Fruit fly (Drosophila melanogaster) whole organism, pupa: Measurements from ENCODE around the gene RpS25.

Experiments
- CG10348 ChIP-seq: fragments of 200-800 bp; sonication (Bioruptor generic); IDR thresholded peaks from 2 replicates; pipeline ENCODE4 v1.3.6; 2022; ENCODE audit warnings: missing biosample characterization, missing genetic modification characterization
- CG12605 ChIP-seq: fragments of 200-800 bp; sonication (Bioruptor generic); IDR thresholded peaks from 2 replicates; pipeline ENCODE4 v1.3.6; 2022; ENCODE audit warnings: missing biosample characterization, missing genetic modification characterization
- CG8159 ChIP-seq: fragments of 200-800 bp; sonication (Bioruptor generic); optimal IDR thresholded peaks from 3 replicates; lab custom pipeline; 2018; ENCODE audit warnings: missing biosample characterization, mild to moderate bottlenecking, missing genetic modification characterization, moderate library complexity
- D1 ChIP-seq: fragments of 200-800 bp; sonication (Bioruptor generic); optimal IDR thresholded peaks from 2 replicates; lab custom pipeline; 2018; ENCODE audit warnings: missing biosample characterization, mild to moderate bottlenecking, missing genetic modification characterization, moderate library complexity
- EcR ChIP-seq: fragments of 200-800 bp; sonication (Bioruptor generic); optimal IDR thresholded peaks from 3 replicates; lab custom pipeline; 2019; ENCODE audit warnings: missing biosample characterization, missing genetic modification characterization, mild to moderate bottlenecking, moderate library complexity, missing genetic modification reagents
- Ets98B ChIP-seq: fragments of 200-800 bp; sonication (Bioruptor generic); IDR thresholded peaks from 2 replicates; pipeline ENCODE4 v1.3.6; 2022; ENCODE audit warnings: missing biosample characterization, missing genetic modification characterization
- Pif1A ChIP-seq: fragments of 200-800 bp; sonication (Bioruptor generic); optimal IDR thresholded peaks from 3 replicates; lab custom pipeline; 2016; ENCODE audit warnings: missing biosample characterization, missing genetic modification characterization
- Snoo ChIP-seq: fragments of 200-800 bp; sonication (Bioruptor generic); optimal IDR thresholded peaks from 3 replicates; lab custom pipeline; 2017; ENCODE audit warnings: missing biosample characterization, mild to moderate bottlenecking, missing genetic modification characterization, inconsistent platforms
- fd96Ca ChIP-seq: fragments of 200-800 bp; sonication (Bioruptor generic); IDR thresholded peaks from 3 replicates; pipeline ENCODE4 v1.3.6; 2022; ENCODE audit warnings: missing biosample characterization, missing genetic modification characterization

dm6 chr3R:11216156-11216630, at the start of gene RpS25, which contains the start of gene CG4820:
- peak; percentile 92 for TF ChIP-seq Snoo (tag; lab: Kevin White, UChicago)
- TF ChIP-seq Pif1A (GFP tag; lab: Kevin White, UChicago): no peak
- TF ChIP-seq CG8159: peak; percentile 63
- no peak for TF ChIP-seq EcR (GFP tag; lab: Kevin White, UChicago)
- TF ChIP-seq Ets98B (GFP tag; lab: Robert Waterston, UW): peak; percentile 51
- TF ChIP-seq CG10348 (GFP tag; lab: Robert Waterston, UW): no peak
- no peak for TF ChIP-seq fd96Ca (GFP tag; lab: Robert Waterston, UW)
- no peak for TF ChIP-seq CG12605 (GFP tag; lab: Robert Waterston, UW)
- TF ChIP-seq D1: no peak
